Fruit fly (Drosophila melanogaster) Kc167 (cell line): ENCODE results near the gene cype.

Source experiments
- Myc ChIP-seq: fragments of >200 bp; optimal IDR thresholded peaks from 2 replicates; lab custom pipeline; 2017; ENCODE audit warnings: missing external identifiers
- Sin3A ChIP-seq: fragments of >200 bp; optimal IDR thresholded peaks from 2 replicates; lab custom pipeline; 2018; ENCODE audit warnings: missing external identifiers
- h ChIP-seq: fragments of >200 bp; optimal IDR thresholded peaks from 3 replicates; lab custom pipeline; 2018; ENCODE audit warnings: missing external identifiers
- insv ChIP-seq: fragments of >200 bp; optimal IDR thresholded peaks from 3 replicates; lab custom pipeline; 2018; ENCODE audit warnings: missing external identifiers
- psq ChIP-seq: fragments of >200 bp; optimal IDR thresholded peaks from 2 replicates; lab custom pipeline; 2017; ENCODE audit warnings: missing external identifiers
- ttk ChIP-seq: sonication (Bioruptor generic); optimal IDR thresholded peaks from 2 replicates; lab custom pipeline; 2017; ENCODE audit warnings: missing external identifiers

cype gene

DNA sequence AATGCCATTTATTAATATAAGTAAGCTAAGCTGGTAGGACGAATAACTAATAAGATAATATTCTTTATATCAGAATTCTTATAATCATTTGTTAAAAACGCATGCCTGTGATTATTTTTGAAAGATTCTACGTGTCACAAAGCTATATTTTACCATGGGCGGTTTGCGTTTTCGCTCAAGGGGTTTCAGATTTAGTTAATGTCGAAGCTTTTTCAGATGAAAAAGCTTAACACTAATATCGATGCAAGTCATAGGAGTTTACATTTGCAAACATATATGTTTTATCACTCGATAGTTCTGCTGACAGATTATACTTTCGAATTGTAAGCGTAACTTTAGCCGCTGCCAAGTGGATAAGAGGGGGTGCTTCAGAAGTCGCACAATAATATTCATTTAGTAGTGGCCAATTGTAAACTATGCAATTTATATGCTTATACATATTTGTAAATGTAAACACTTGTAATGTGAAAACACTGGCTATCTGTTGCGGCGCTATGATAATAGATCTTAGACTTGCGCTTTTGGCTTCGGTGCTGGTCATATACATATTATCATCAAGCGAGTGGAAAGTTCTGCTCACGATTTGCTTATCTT is 14.1 kb downstream of the cype start:
- TF ChIP-seq insv: no peak
- no peak for TF ChIP-seq Myc

DNA sequence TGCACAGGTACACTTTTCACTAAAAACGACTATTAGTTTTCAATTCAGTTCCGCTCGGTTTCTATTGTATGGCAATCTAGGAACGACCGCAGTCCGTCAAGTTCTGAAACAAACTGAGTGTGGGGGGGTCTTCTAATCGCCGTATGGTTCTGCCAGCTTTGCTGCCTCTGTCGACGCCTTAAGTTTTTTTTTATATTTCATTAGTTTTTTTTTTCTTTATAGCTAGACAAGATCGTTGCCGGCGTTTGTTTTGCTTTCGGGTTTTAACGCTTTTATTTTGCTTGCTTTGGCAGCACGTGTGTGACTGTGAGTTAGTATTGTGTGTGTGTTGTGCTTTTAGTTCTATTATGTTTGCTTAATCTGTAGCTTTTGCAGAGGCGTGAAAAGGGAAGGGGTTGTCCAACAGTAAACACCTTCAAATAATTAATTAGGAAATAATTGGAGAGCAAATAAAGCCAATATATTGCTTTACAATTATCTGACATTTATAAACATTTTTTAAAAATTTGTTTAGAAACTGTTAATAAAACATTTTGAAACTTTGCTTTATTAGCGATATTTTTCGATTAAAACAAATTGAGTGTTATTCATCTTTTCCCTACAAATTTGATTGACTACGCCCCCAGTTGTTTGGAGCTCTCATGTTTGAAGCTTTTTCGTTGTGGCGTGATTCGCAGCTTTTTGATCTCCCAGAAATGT is 15.2 kb downstream of the cype start, which contains the start of gene Acsf2:
Acsf2 (minus strand) TSS at position 116 of the 699 bp plus-strand sequence.
- TF ChIP-seq h: no peak
- no peak for TF ChIP-seq psq (lab: Kevin White, UChicago)
- TF ChIP-seq Myc: no peak
- no peak for TF ChIP-seq Sin3A (lab: Kevin White, UChicago)
- TF ChIP-seq insv: no peak
- no peak for TF ChIP-seq ttk

DNA sequence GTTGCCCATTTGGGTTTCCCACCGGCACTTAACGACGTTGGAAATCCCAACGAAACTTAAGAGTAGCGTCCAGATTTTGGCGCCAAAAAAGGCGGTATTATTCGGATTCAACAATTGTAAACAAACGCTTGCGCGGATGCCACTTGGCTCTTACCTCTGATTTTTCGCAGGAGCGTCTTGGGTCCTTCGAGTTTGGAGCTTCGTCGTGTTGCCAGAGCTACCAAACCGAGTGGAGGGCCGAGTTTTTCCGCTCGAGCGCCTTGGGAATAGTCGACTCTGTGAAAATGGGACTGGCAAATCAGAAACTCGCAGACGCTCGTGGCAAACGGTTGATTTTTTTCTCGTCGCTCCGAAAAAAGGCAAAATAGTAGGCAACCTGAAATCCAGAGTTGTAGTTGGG is 18.9 kb downstream of the cype start, which contains the start of gene nompC:
nompC (plus strand) TSS at position 301 of the 400 bp plus-strand sequence.
- no peak for TF ChIP-seq ttk
- no peak for TF ChIP-seq insv
- no peak for TF ChIP-seq Myc
- TF ChIP-seq psq (lab: Kevin White, UChicago): no peak
- TF ChIP-seq h: no peak
- no peak for TF ChIP-seq Sin3A (lab: Kevin White, UChicago)

DNA sequence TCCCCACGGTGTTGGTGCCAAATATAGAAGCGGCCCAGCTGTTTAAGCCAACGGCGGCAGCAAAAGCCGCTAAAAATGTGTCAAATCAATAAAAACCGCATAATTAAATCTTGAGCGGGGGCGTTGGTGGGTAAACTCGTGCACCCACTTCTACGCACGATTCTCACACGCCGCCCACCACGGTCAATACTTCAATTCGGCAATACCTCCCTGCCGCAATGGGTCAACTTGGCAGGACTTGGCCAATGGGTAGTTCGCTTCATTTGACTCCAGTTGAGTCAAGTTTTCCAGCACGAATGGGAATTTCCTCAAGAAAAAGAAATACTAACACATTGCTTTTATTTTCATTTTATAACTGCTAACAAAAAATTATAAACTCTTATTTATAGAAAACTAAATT is 21.6 kb downstream of the cype start:
- TF ChIP-seq h: no peak
- TF ChIP-seq insv: no peak
- TF ChIP-seq Myc: no peak
- no peak for TF ChIP-seq Sin3A (lab: Kevin White, UChicago)
- TF ChIP-seq ttk: no peak
- TF ChIP-seq psq (lab: Kevin White, UChicago): no peak

DNA sequence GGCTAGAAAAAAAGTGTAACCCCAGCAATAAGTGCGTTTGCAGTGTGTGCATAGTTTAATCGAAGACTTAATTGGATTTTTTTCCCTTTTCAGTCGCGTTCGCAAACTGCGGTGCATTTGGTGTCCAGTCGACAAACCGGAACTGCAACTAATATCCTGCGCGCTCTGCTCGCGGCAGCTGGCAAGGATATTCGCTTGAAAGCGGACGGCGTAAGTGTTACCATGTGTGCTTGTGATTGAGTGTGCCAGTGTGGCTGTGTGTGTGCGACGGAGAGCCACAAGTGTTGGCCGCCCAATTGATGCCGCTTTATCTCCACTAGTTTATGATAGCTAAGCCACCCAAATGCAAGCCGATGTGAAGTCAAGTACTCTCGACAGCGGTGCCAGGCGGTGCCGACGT is 26.4 kb downstream of the cype start:
- TF ChIP-seq ttk (no peak), h (no peak), insv (no peak), psq (lab: Kevin White, UChicago) (no peak), Sin3A (lab: Kevin White, UChicago) (no peak), Myc (no peak)

DNA sequence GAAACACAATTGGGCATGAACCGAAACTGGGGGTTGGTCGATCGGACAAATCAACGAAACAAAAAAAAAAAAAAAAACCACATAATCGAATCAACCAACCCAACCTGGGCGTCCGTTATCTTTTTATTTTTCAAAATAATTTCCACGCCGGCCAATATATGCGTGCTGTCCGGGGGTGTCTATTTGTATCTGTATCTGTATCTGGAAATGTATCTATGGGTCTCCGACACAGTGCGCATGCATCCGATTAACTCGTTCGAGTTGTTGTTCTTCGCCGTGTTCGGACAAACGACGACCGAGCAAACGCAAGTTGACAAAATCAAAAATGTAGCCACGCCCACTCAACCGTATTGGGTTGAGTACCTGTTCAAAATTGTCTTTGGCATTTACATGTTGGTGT is 35.3 kb downstream of the cype start:
- TF ChIP-seq psq (lab: Kevin White, UChicago): no peak
- TF ChIP-seq Sin3A (lab: Kevin White, UChicago): no peak
- no peak for TF ChIP-seq insv
- TF ChIP-seq ttk: no peak
- TF ChIP-seq h: no peak
- TF ChIP-seq Myc: no peak

DNA sequence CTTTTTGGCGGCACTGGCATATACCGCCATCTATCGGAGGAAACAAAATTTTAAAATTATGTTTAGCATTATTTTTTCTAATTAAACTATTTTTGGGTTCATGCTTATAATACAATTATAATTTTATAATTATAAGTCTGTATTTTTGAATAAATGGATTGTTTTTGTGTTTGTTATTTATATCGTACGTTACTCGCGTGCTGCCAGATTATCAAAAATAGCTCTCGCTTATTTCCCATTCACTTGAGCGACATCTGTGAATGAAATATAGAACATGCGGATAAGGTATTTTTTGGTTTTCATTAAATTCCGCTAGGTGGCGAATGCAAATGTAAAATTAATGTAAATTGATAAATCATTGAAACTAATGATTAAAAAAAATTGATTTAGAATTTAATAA is 38.8 kb downstream of the cype start:
- TF ChIP-seq Myc: no peak
- no peak for TF ChIP-seq insv
- no peak for TF ChIP-seq ttk
- no peak for TF ChIP-seq psq (lab: Kevin White, UChicago)
- TF ChIP-seq h: no peak
- TF ChIP-seq Sin3A (lab: Kevin White, UChicago): no peak

DNA sequence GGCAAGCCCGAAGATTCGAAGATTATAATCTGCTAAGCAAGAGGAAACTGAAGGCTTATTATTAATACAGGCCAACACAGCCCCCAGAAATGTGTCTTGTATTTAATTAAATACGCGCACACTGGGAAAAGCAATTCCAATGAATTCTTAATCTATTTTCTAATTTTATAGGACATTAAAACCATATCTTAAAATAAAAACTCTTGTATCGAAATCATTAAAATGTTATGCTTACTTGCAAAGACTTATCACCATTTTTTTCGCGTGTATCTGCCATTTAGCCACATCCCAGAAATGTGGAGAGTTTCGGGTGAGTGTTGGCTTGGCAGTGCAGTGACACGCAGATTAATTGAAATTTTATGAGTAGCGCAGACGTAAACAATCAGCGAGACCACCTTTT is 41.0 kb downstream of the cype start:
- TF ChIP-seq insv (no peak), h (no peak), ttk (no peak), Sin3A (lab: Kevin White, UChicago) (no peak), psq (lab: Kevin White, UChicago) (no peak), Myc (no peak)

DNA sequence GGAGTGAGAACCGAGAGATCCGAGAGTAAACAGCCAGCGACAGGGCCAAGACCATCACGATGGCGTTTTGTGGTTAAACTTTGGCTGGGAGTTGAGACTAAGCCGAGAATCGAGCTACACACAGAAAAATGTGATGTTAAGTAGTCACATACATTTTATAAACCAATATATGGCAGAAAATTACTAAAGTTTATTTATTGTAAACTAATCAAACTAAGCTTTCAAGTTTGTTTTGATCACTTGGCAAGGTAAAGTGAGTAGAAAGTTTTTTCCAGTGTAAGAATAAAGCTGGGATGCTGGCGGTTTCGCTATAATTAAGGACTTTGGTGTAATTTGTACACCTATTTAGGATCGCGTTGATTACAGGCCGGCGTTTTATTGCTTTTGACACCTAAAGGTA is 45.5 kb downstream of the cype start:
- TF ChIP-seq Sin3A (lab: Kevin White, UChicago): no peak
- no peak for TF ChIP-seq h
- no peak for TF ChIP-seq insv
- no peak for TF ChIP-seq Myc
- no peak for TF ChIP-seq ttk
- no peak for TF ChIP-seq psq (lab: Kevin White, UChicago)

DNA sequence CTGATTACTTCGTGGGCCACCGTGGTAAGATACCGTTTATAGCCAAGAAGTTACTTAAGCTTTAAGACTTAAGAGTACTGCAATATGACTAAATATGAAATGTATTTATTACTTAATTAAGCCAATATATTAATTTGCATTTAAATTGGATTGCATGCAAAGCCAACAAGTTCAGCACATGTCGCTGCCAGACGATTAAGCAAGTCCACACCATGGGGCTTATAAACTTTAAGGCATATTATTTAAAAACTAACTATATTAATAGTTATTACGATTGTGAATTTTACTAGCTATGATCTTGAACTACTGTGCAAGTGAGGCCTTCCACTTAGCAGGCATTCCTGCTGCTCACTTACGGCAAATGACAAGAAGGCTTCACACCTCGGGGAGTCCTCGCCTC is 47.2 kb downstream of the cype start:
- TF ChIP-seq h (no peak), Myc (no peak), Sin3A (lab: Kevin White, UChicago) (no peak), psq (lab: Kevin White, UChicago) (no peak), insv (no peak), ttk (no peak)

DNA sequence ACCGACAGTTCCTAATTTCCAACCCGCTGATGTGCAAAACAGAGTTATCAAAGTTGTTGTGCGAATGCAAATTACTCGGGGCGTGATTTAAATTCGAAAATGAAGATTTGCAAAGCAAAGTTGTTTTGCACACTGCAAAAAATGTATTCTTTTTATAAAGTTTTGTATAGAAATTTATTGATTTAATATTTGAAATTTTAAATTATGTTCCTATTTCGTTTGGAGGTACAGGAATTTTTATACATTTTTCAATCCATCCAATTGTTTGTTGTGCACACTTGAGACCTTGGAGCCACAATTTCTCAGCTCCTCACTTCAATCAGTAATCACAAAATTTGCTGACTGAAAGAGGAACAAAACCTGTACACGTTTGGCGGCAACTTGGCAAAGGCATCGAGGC is 48.0 kb downstream of the cype start:
- TF ChIP-seq Sin3A (lab: Kevin White, UChicago) (no peak), psq (lab: Kevin White, UChicago) (no peak), insv (no peak)

DNA sequence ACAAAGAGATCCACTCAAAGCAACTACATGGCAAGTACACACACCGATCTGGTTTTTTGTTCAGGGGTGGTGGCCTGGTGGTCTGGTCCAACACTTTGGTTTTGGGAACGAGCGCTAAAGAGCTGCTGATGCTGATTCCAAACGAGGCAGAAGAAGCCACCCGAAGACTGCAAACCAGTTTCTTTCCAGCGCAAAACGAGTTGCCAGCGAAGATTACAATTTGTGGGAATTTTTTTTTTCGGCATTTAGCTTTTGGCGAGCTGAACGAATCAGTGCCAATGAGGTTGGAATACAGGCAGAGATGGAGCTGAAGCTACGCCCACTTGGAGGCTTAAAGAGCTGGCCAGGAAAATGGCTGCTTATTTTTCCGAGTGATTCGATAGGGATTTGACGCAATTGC is 49.4 kb downstream of the cype start:
- TF ChIP-seq h (no peak), insv (no peak), psq (lab: Kevin White, UChicago) (no peak), Sin3A (lab: Kevin White, UChicago) (no peak), ttk (no peak), Myc (no peak)
